Worm (Caenorhabditis elegans) whole organism, midembryonic: ENCODE data around the gene str-123.

Experiments used
- T22C8.4 ChIP-seq: fragments of 200-800 bp; sonication (Bioruptor generic); IDR thresholded peaks from 2 replicates; pipeline ENCODE4 v1.3.6; 2022; ENCODE audit warnings: missing genetic modification characterization, missing compliant biosample characterization
- cog-1 ChIP-seq: sonication (generic microtip); optimal IDR thresholded peaks from 2 replicates; lab custom pipeline; 2016; ENCODE audit warnings: missing genetic modification characterization, missing compliant biosample characterization
- flt-1 ChIP-seq: fragments of 200-800 bp; sonication (Bioruptor generic); IDR thresholded peaks from 2 replicates; pipeline ENCODE4 v1.3.6; 2022; ENCODE audit warnings: missing genetic modification characterization, missing compliant biosample characterization
- klf-2 ChIP-seq: fragments of 200-800 bp; sonication (Bioruptor generic); conservative IDR thresholded peaks from 2 replicates; pipeline ENCODE4 v1.3.6; 2022; ENCODE audit warnings: missing genetic modification reagents, missing genetic modification characterization, missing compliant biosample characterization
- med-1 ChIP-seq: sonication (generic microtip); optimal IDR thresholded peaks from 2 replicates; lab custom pipeline; 2017; ENCODE audit warnings: missing genetic modification characterization, mild to moderate bottlenecking, missing compliant biosample characterization, antibody characterized with exemption, missing genetic modification reagents; ENCODE audit not compliant: insufficient read depth
- ref-1 ChIP-seq: fragments of 200-800 bp; sonication (Bioruptor generic); conservative IDR thresholded peaks from 2 replicates; pipeline ENCODE4 v1.3.6; 2022; ENCODE audit warnings: missing genetic modification reagents, missing genetic modification characterization, missing compliant biosample characterization
- tab-1 ChIP-seq: fragments of 200-800 bp; sonication (Bioruptor generic); IDR thresholded peaks from 2 replicates; pipeline ENCODE4 v1.3.6; 2022; ENCODE audit warnings: missing genetic modification characterization, missing compliant biosample characterization
- ztf-23 ChIP-seq: fragments of 200-800 bp; sonication (Bioruptor generic); IDR thresholded peaks from 2 replicates; pipeline ENCODE4 v1.3.6; 2022; ENCODE audit warnings: missing genetic modification reagents, missing genetic modification characterization, missing compliant biosample characterization
- ztf-29 ChIP-seq: fragments of 200-800 bp; sonication (Bioruptor generic); IDR thresholded peaks from 2 replicates; pipeline ENCODE4 v1.3.6; 2022; ENCODE audit warnings: missing genetic modification reagents, missing genetic modification characterization, missing compliant biosample characterization

The str-123 gene

ce11 chrX:12790036-12790435, at the start of gene str-123:
TSS of gene str-123 (plus strand) at chrX:12790336.
- no peak for TF ChIP-seq cog-1 (tag; lab: Kevin White, UChicago)
- no peak for TF ChIP-seq ztf-29
- TF ChIP-seq ztf-23 (GFP tag; lab: Robert Waterston, UW) = no peak
- no peak for TF ChIP-seq flt-1 (GFP tag; lab: Robert Waterston, UW)
- TF ChIP-seq med-1 = no peak
- no peak for TF ChIP-seq klf-2 (GFP tag; lab: Robert Waterston, UW)
- TF ChIP-seq ref-1 (GFP tag; lab: Robert Waterston, UW) = no peak
- TF ChIP-seq tab-1 (GFP tag; lab: Robert Waterston, UW) = no peak
- TF ChIP-seq T22C8.4 (GFP tag; lab: Robert Waterston, UW) = no peak

- TF ChIP-seq ztf-23 (GFP tag; lab: Robert Waterston, UW) (no peak), tab-1 (GFP tag; lab: Robert Waterston, UW) (no peak), cog-1 (tag; lab: Kevin White, UChicago) (no peak), flt-1 (GFP tag; lab: Robert Waterston, UW) (no peak), ref-1 (GFP tag; lab: Robert Waterston, UW) (no peak), klf-2 (GFP tag; lab: Robert Waterston, UW) (no peak), ztf-29 (no peak), med-1 (no peak), T22C8.4 (GFP tag; lab: Robert Waterston, UW) (no peak)
These were observed 40.5 kb upstream of the str-123 start, which contains the start of gene pgp-14 for ce11 chrX:12749530-12750240. TSS of gene pgp-14 (minus strand) at chrX:12749580.

- TF ChIP-seq flt-1 (GFP tag; lab: Robert Waterston, UW) (no peak), ref-1 (GFP tag; lab: Robert Waterston, UW) (no peak), tab-1 (GFP tag; lab: Robert Waterston, UW) (no peak), ztf-23 (GFP tag; lab: Robert Waterston, UW) (no peak), cog-1 (tag; lab: Kevin White, UChicago) (no peak), klf-2 (GFP tag; lab: Robert Waterston, UW) (no peak), ztf-29 (no peak), med-1 (no peak), T22C8.4 (GFP tag; lab: Robert Waterston, UW) (no peak)
These were observed 39.3 kb upstream of the str-123 start for ce11 chrX:12750805-12751204.

ce11 chrX:12754043-12754442, 36.1 kb upstream of the str-123 start:
- no peak for TF ChIP-seq T22C8.4 (GFP tag; lab: Robert Waterston, UW)
- TF ChIP-seq klf-2 (GFP tag; lab: Robert Waterston, UW) = no peak
- no peak for TF ChIP-seq med-1
- TF ChIP-seq ztf-23 (GFP tag; lab: Robert Waterston, UW) = no peak
- TF ChIP-seq cog-1 (tag; lab: Kevin White, UChicago) = no peak
- no peak for TF ChIP-seq tab-1 (GFP tag; lab: Robert Waterston, UW)
- no peak for TF ChIP-seq ref-1 (GFP tag; lab: Robert Waterston, UW)
- no peak for TF ChIP-seq ztf-29
- no peak for TF ChIP-seq flt-1 (GFP tag; lab: Robert Waterston, UW)

- TF ChIP-seq klf-2 (GFP tag; lab: Robert Waterston, UW) = no peak
- TF ChIP-seq med-1 = no peak
- no peak for TF ChIP-seq flt-1 (GFP tag; lab: Robert Waterston, UW)
These were observed 35.1 kb upstream of the str-123 start for ce11 chrX:12755021-12755420.

ce11 chrX:12759010-12759409, 31.1 kb upstream of the str-123 start:
- no peak for TF ChIP-seq cog-1 (tag; lab: Kevin White, UChicago)
- TF ChIP-seq ref-1 (GFP tag; lab: Robert Waterston, UW) = no peak
- TF ChIP-seq T22C8.4 (GFP tag; lab: Robert Waterston, UW) = no peak
- TF ChIP-seq flt-1 (GFP tag; lab: Robert Waterston, UW) = no peak
- TF ChIP-seq klf-2 (GFP tag; lab: Robert Waterston, UW) = no peak
- TF ChIP-seq ztf-29 = no peak
- no peak for TF ChIP-seq ztf-23 (GFP tag; lab: Robert Waterston, UW)
- TF ChIP-seq tab-1 (GFP tag; lab: Robert Waterston, UW) = no peak
- TF ChIP-seq med-1 = no peak

ce11 chrX:12759642-12760041, 30.5 kb upstream of the str-123 start:
- TF ChIP-seq med-1 (no peak), cog-1 (tag; lab: Kevin White, UChicago) (no peak), T22C8.4 (GFP tag; lab: Robert Waterston, UW) (no peak), ztf-23 (GFP tag; lab: Robert Waterston, UW) (no peak), ztf-29 (no peak), ref-1 (GFP tag; lab: Robert Waterston, UW) (no peak), klf-2 (GFP tag; lab: Robert Waterston, UW) (no peak), flt-1 (GFP tag; lab: Robert Waterston, UW) (no peak), tab-1 (GFP tag; lab: Robert Waterston, UW) (no peak)

- TF ChIP-seq med-1 (no peak), T22C8.4 (GFP tag; lab: Robert Waterston, UW) (no peak), ztf-29 (no peak), cog-1 (tag; lab: Kevin White, UChicago) (no peak), klf-2 (GFP tag; lab: Robert Waterston, UW) (no peak), ztf-23 (GFP tag; lab: Robert Waterston, UW) (no peak), ref-1 (GFP tag; lab: Robert Waterston, UW) (no peak), tab-1 (GFP tag; lab: Robert Waterston, UW) (no peak), flt-1 (GFP tag; lab: Robert Waterston, UW) (no peak)
These were observed 28.8 kb upstream of the str-123 start for ce11 chrX:12761295-12761775.

- TF ChIP-seq cog-1 (tag; lab: Kevin White, UChicago) (no peak), klf-2 (GFP tag; lab: Robert Waterston, UW) (no peak), flt-1 (GFP tag; lab: Robert Waterston, UW) (no peak), ref-1 (GFP tag; lab: Robert Waterston, UW) (no peak), T22C8.4 (GFP tag; lab: Robert Waterston, UW) (no peak), med-1 (no peak), ztf-29 (no peak), ztf-23 (GFP tag; lab: Robert Waterston, UW) (no peak), tab-1 (GFP tag; lab: Robert Waterston, UW) (no peak)
These were observed 28.4 kb upstream of the str-123 start, which contains the start of gene cept-1 for ce11 chrX:12761778-12762177. TSS of gene cept-1 (plus strand) at chrX:12762078.
